Worm (Caenorhabditis elegans) whole organism, L4 larva: ENCODE results near the gene Y51H4A.25.

ENCODE experiments used
- F37D6.2 ChIP-seq: sonication (generic microtip); optimal IDR thresholded peaks from 2 replicates; lab custom pipeline; 2016; ENCODE audit warnings: mild to moderate bottlenecking, missing genetic modification characterization, missing compliant biosample characterization
- Y75B8A.6 ChIP-seq: fragments of 200-800 bp; sonication (Bioruptor generic); IDR thresholded peaks from 2 replicates; pipeline ENCODE4 v1.3.6; 2022; ENCODE audit warnings: missing genetic modification reagents, missing genetic modification characterization, missing compliant biosample characterization
- pha-4 ChIP-seq, 2 experiments: fragments of 150-350 bp in 1 of 2; fragments of 200-800 bp in 1 of 2; sonication (Bioruptor generic) in 1 of 2; IDR thresholded peaks in 1 of 2; optimal IDR thresholded peaks in 1 of 2; 2 replicates each; pipeline versions ENCODE4 v1.3.6 to Lab custom; 2014 to 2022; ENCODE audit warnings: missing genetic modification characterization in 2 of 2, missing genetic modification reagents in 2 of 2, missing biosample characterization in 1 of 2, missing compliant biosample characterization in 1 of 2

DNA sequence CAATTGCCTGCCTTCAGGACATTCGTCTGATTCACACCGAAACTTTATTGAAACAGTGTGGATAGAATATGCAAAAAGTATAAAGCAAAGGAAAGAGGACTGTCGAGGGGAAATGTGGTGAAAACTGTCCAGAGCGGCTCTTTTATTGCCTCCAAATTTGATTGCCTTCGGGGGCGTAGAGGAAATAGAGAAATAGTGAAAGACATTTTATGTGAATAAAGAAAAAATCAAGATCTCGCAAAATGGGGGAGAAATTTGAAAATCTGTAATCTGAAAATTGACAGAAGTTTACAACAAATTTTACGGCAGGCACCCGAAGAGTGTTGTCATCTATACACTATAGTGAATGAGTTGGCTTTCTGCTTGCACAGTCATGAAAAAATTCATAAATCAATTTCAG is 4.6 kb downstream of the Y51H4A.25 start, which contains the start of gene Y51H4A.24:
- TF ChIP-seq F37D6.2 (tag; lab: Kevin White, UChicago) (no peak), pha-4 (GFP tag; IDR thresholded peaks at IDR 0.05; lab: Robert Waterston, UW) (no peak), pha-4 (tag; optimal IDR thresholded peaks at IDR 0.05; lab: Kevin White, UChicago) (no peak), Y75B8A.6 (GFP tag; lab: Robert Waterston, UW) (no peak)
